Worm (Caenorhabditis elegans): Measurements from ENCODE around the gene F09E5.7.

Gene F09E5.7

ce11 chrII:5330206-5330686 is 21.7 kb upstream of the F09E5.7 start:
- TF ChIP-seq alr-1 (tag; optimal IDR thresholded peaks at IDR 0.05; ENCODE audit: borderline replicate concordance) = no peak
- TF ChIP-seq nhr-76 (tag; optimal IDR thresholded peaks at IDR 0.05) = no peak
- peak; percentile 86 for TF ChIP-seq rnt-1 (tag; optimal IDR thresholded peaks at IDR 0.05)
- no peak for TF ChIP-seq ceh-63 (GFP tag; optimal IDR thresholded peaks at IDR 0.05)
- no peak for TF ChIP-seq pqm-1 (tag; optimal IDR thresholded peaks at IDR 0.05)
- peak; percentile 36; the same call in 1 of the 2 replicates for TF ChIP-seq isw-1 (GFP tag; IDR thresholded peaks at IDR 0.05)
- TF ChIP-seq C04F5.9 (tag; optimal IDR thresholded peaks at IDR 0.05) = peak; percentile 36
- TF ChIP-seq ceh-88 (GFP tag; IDR thresholded peaks at IDR 0.05) = 0 out of 2 replicates have a peak, but pooled peaks have one; percentile 16
- TF ChIP-seq elt-3 (tag; optimal IDR thresholded peaks at IDR 0.05) = peak in 3 of 6 experiments; percentile 44 to 77 (median 70)
- TF ChIP-seq skn-1 (tag; optimal IDR thresholded peaks at IDR 0.05) = peak; percentile 78
- peak; percentile 25 for TF ChIP-seq snpc-4 (tag; optimal IDR thresholded peaks at IDR 0.05)
- peak; percentile 41 for TF ChIP-seq lir-3 (tag; optimal IDR thresholded peaks at IDR 0.05; ENCODE audit: poor library complexity)
- no peak for TF ChIP-seq vab-15 (tag; optimal IDR thresholded peaks at IDR 0.05)
- TF ChIP-seq lin-14 (GFP tag; optimal IDR thresholded peaks at IDR 0.05) = peak; percentile 94
- TF ChIP-seq nhr-84 (tag; optimal IDR thresholded peaks at IDR 0.05) = no peak
- peak in 1 of 2 experiments; percentile 80 for TF ChIP-seq egl-27 (tag; optimal IDR thresholded peaks at IDR 0.05)
- TF ChIP-seq sup-37 (GFP tag; optimal IDR thresholded peaks at IDR 0.05) = peak; percentile 15
- TF ChIP-seq zag-1 (tag; optimal IDR thresholded peaks at IDR 0.05) = no peak
- peak; percentile 84 for TF ChIP-seq swsn-7 (tag; optimal IDR thresholded peaks at IDR 0.05)
- TF ChIP-seq hlh-17 (GFP tag; optimal IDR thresholded peaks at IDR 0.05; ENCODE audit: borderline replicate concordance) = no peak
- TF ChIP-seq ets-5 (GFP tag; IDR thresholded peaks at IDR 0.05) = no peak
- no peak for TF ChIP-seq C34B4.2 (tag; optimal IDR thresholded peaks at IDR 0.05)
- no peak for TF ChIP-seq fkh-10 (GFP tag; optimal IDR thresholded peaks at IDR 0.05)
- TF ChIP-seq dpl-1 (GFP tag; optimal IDR thresholded peaks at IDR 0.05) = peak; percentile 49 to 59 (median 51)
- no peak for TF ChIP-seq ceh-8 (GFP tag; optimal IDR thresholded peaks at IDR 0.05)
- no peak for TF ChIP-seq F16B12.6 (tag; optimal IDR thresholded peaks at IDR 0.05)
- peak; percentile 39 for TF ChIP-seq ama-1 (optimal IDR thresholded peaks at IDR 0.05)
- peak; percentile 67 for TF ChIP-seq egl-13 (tag; optimal IDR thresholded peaks at IDR 0.05)
- peak; percentile 22 for TF ChIP-seq zip-4 (GFP tag; optimal IDR thresholded peaks at IDR 0.05)
- TF ChIP-seq nhr-19 (GFP tag; conservative IDR thresholded peaks at IDR 0.05) = peak; percentile 82
- no peak for TF ChIP-seq tlp-1 (tag; optimal IDR thresholded peaks at IDR 0.05)
- TF ChIP-seq dsc-1 (tag; optimal IDR thresholded peaks at IDR 0.05) = peak; percentile 86
- peak in 1 of 2 experiments; percentile 9 for TF ChIP-seq ztf-11 (tag; optimal IDR thresholded peaks at IDR 0.05)
- peak; percentile 83 for TF ChIP-seq nhr-11 (tag; optimal IDR thresholded peaks at IDR 0.05)
- peak; percentile 65 for TF ChIP-seq xbp-1 (tag; optimal IDR thresholded peaks at IDR 0.05)
- TF ChIP-seq nhr-77 (tag; optimal IDR thresholded peaks at IDR 0.05) = peak; percentile 89
- TF ChIP-seq snu-23 (GFP tag; optimal IDR thresholded peaks at IDR 0.05) = peak; percentile 92
- TF ChIP-seq unc-86 (tag; optimal IDR thresholded peaks at IDR 0.05) = peak; percentile 57
- no peak for TF ChIP-seq sptf-1 (tag; optimal IDR thresholded peaks at IDR 0.05)
- no peak for TF ChIP-seq unc-130 (tag; optimal IDR thresholded peaks at IDR 0.05)
- TF ChIP-seq unc-30 (tag; optimal IDR thresholded peaks at IDR 0.05) = no peak
- no peak for TF ChIP-seq unc-62 (GFP tag; optimal IDR thresholded peaks at IDR 0.05)
- TF ChIP-seq mep-1 (tag; optimal IDR thresholded peaks at IDR 0.05) = peak; percentile 85
- peak; percentile 85 for TF ChIP-seq nhr-90 (tag; optimal IDR thresholded peaks at IDR 0.05; ENCODE audit: poor library complexity)
- TF ChIP-seq efl-1 (optimal IDR thresholded peaks at IDR 0.05) = peak; percentile 77 to 81
- peak; percentile 44 to 95 for TF ChIP-seq efl-1 (GFP tag; optimal IDR thresholded peaks at IDR 0.05 in 1 of 2)
- no peak for TF ChIP-seq ces-1 (GFP tag; optimal IDR thresholded peaks at IDR 0.05)
- no peak for TF ChIP-seq hpl-2 (GFP tag; optimal IDR thresholded peaks at IDR 0.05)
- TF ChIP-seq ceh-82 (tag; optimal IDR thresholded peaks at IDR 0.05) = peak in 2 of 3 experiments; percentile 40 to 55
- TF ChIP-seq lin-35 (GFP tag; optimal IDR thresholded peaks at IDR 0.05) = peak; percentile 50 to 84
- peak; percentile 83 for TF ChIP-seq nhr-47 (tag; optimal IDR thresholded peaks at IDR 0.05)
- no peak for TF ChIP-seq aly-2 (tag; optimal IDR thresholded peaks at IDR 0.05)
- no peak for TF ChIP-seq hlh-4 (tag; optimal IDR thresholded peaks at IDR 0.05)
